Fruit fly (Drosophila melanogaster) whole organism, embryonic: ENCODE data around the gene AP-1sigma.

Experiments
- Ada2b ChIP-seq: fragments of 200-800 bp; sonication (Bioruptor generic); IDR thresholded peaks from 2 replicates; pipeline ENCODE4 v1.3.6; 2022; ENCODE audit warnings: missing biosample characterization, missing genetic modification characterization
- Atf6 ChIP-seq: fragments of 200-800 bp; sonication (Bioruptor generic); IDR thresholded peaks from 2 replicates; pipeline ENCODE4 v1.3.6; 2022; ENCODE audit warnings: missing biosample characterization, missing genetic modification characterization
- B-H1 ChIP-seq: fragments of 200-800 bp; sonication (Bioruptor generic); IDR thresholded peaks from 3 replicates; pipeline ENCODE4 v1.3.6; 2022; ENCODE audit warnings: missing biosample characterization, missing genetic modification characterization
- Blimp-1 ChIP-seq: fragments of 200-800 bp; sonication (Bioruptor generic); optimal IDR thresholded peaks from 3 replicates; lab custom pipeline; 2018; ENCODE audit warnings: missing biosample characterization, missing genetic modification characterization, mild to moderate bottlenecking, moderate library complexity, missing genetic modification reagents
- CG10209 ChIP-seq: fragments of 200-800 bp; sonication (Bioruptor generic); optimal IDR thresholded peaks from 3 replicates; lab custom pipeline; 2017; ENCODE audit warnings: missing biosample characterization, mild to moderate bottlenecking, missing genetic modification characterization, missing genetic modification reagents
- CG1024 ChIP-seq: fragments of 200-800 bp; sonication (Bioruptor generic); IDR thresholded peaks from 2 replicates; pipeline ENCODE4 v1.3.6; 2022; ENCODE audit warnings: missing biosample characterization, missing genetic modification characterization
- CG11093 ChIP-seq: fragments of 200-800 bp; sonication (Bioruptor generic); IDR thresholded peaks from 3 replicates; pipeline ENCODE4 v1.3.6; 2022; ENCODE audit warnings: missing biosample characterization, missing genetic modification characterization
- CG14014 ChIP-seq: fragments of 200-800 bp; sonication (Bioruptor generic); IDR thresholded peaks from 2 replicates; pipeline ENCODE4 v1.3.6; 2022; ENCODE audit warnings: missing biosample characterization, missing genetic modification characterization
- CG17359 ChIP-seq: fragments of 200-800 bp; sonication (Bioruptor generic); optimal IDR thresholded peaks from 3 replicates; lab custom pipeline; 2018; ENCODE audit warnings: missing biosample characterization, mild to moderate bottlenecking, missing genetic modification characterization, moderate library complexity
- CG1832 ChIP-seq: fragments of 200-800 bp; sonication (Bioruptor generic); optimal IDR thresholded peaks from 2 replicates; lab custom pipeline; 2017; ENCODE audit warnings: missing biosample characterization, mild to moderate bottlenecking, missing genetic modification characterization, inconsistent platforms
- CG18619 ChIP-seq: fragments of 200-800 bp; sonication (Bioruptor generic); optimal IDR thresholded peaks from 3 replicates; lab custom pipeline; 2017; ENCODE audit warnings: missing biosample characterization, mild to moderate bottlenecking, missing genetic modification characterization
- CG2889 ChIP-seq: fragments of 200-800 bp; sonication (Bioruptor generic); IDR thresholded peaks from 3 replicates; pipeline ENCODE4 v1.3.6; 2022; ENCODE audit warnings: missing biosample characterization, missing genetic modification characterization
- CG3281 ChIP-seq: fragments of 200-800 bp; sonication (Bioruptor generic); optimal IDR thresholded peaks from 3 replicates; lab custom pipeline; 2017; ENCODE audit warnings: missing biosample characterization, mild to moderate bottlenecking, missing genetic modification characterization
- CG3407 ChIP-seq: fragments of 200-800 bp; sonication (Bioruptor generic); optimal IDR thresholded peaks from 2 replicates; lab custom pipeline; 2018; ENCODE audit warnings: missing biosample characterization, mild to moderate bottlenecking, missing genetic modification characterization
- CG4424 ChIP-seq: fragments of 200-800 bp; sonication (Bioruptor generic); optimal IDR thresholded peaks from 3 replicates; lab custom pipeline; 2016; ENCODE audit warnings: missing biosample characterization, missing genetic modification characterization
- CG5180 ChIP-seq: fragments of 200-800 bp; sonication (Bioruptor generic); optimal IDR thresholded peaks from 3 replicates; lab custom pipeline; 2017; ENCODE audit warnings: missing biosample characterization, missing genetic modification characterization, mild to moderate bottlenecking, moderate library complexity, missing genetic modification reagents
- CG7786 ChIP-seq: fragments of 200-800 bp; sonication (Bioruptor generic); optimal IDR thresholded peaks from 2 replicates; lab custom pipeline; 2016; ENCODE audit warnings: missing biosample characterization, missing genetic modification characterization
- CG8089 ChIP-seq: fragments of 200-800 bp; sonication (Bioruptor generic); optimal IDR thresholded peaks from 3 replicates; lab custom pipeline; 2016; ENCODE audit warnings: missing biosample characterization, missing genetic modification characterization
- CG9797 ChIP-seq: fragments of 200-800 bp; sonication (Bioruptor generic); optimal IDR thresholded peaks from 3 replicates; lab custom pipeline; 2018; ENCODE audit warnings: missing biosample characterization, mild to moderate bottlenecking, missing genetic modification characterization
- Dbx ChIP-seq: fragments of 200-800 bp; sonication (Bioruptor generic); IDR thresholded peaks from 3 replicates; pipeline ENCODE4 v1.3.6; 2022; ENCODE audit warnings: missing biosample characterization, missing genetic modification characterization
- Dip3 ChIP-seq: fragments of 200-800 bp; sonication (Bioruptor generic); optimal IDR thresholded peaks from 3 replicates; lab custom pipeline; 2016; ENCODE audit warnings: missing biosample characterization, missing genetic modification characterization
- Drgx ChIP-seq: fragments of 200-800 bp; sonication (Bioruptor generic); IDR thresholded peaks from 2 replicates; pipeline ENCODE4 v1.3.6; 2022; ENCODE audit warnings: missing biosample characterization, missing genetic modification characterization
- ERR ChIP-seq: fragments of 200-800 bp; sonication (Bioruptor generic); optimal IDR thresholded peaks from 2 replicates; lab custom pipeline; 2016; ENCODE audit warnings: missing biosample characterization, missing genetic modification characterization
- H2.0 ChIP-seq: fragments of 200-800 bp; sonication (Bioruptor generic); IDR thresholded peaks from 2 replicates; pipeline ENCODE4 v1.3.6; 2022; ENCODE audit warnings: missing biosample characterization, missing genetic modification characterization
- PHDP ChIP-seq: fragments of 200-800 bp; sonication (Bioruptor generic); optimal IDR thresholded peaks from 3 replicates; lab custom pipeline; 2018; ENCODE audit warnings: missing biosample characterization, mild to moderate bottlenecking, missing genetic modification characterization, moderate library complexity
- Ptx1 ChIP-seq: fragments of 200-800 bp; sonication (Bioruptor generic); IDR thresholded peaks from 2 replicates; pipeline ENCODE4 v1.3.6; 2022; ENCODE audit warnings: missing biosample characterization, missing genetic modification characterization
- Sin3A ChIP-seq: fragments of >200 bp; optimal IDR thresholded peaks from 2 replicates; lab custom pipeline; 2018
- ara ChIP-seq: fragments of 200-800 bp; sonication (Bioruptor generic); IDR thresholded peaks from 2 replicates; pipeline ENCODE4 v1.3.6; 2022; ENCODE audit warnings: missing biosample characterization, missing genetic modification characterization
- bcd ChIP-seq: fragments of 200-800 bp; sonication (Bioruptor generic); optimal IDR thresholded peaks from 2 replicates; lab custom pipeline; 2017; ENCODE audit warnings: missing biosample characterization, mild to moderate bottlenecking, missing genetic modification characterization
- br ChIP-seq: fragments of >200 bp; optimal IDR thresholded peaks from 2 replicates; lab custom pipeline; 2017
- corto ChIP-seq: fragments of 200-800 bp; sonication (Bioruptor generic); optimal IDR thresholded peaks from 2 replicates; lab custom pipeline; 2016; ENCODE audit warnings: missing biosample characterization, mild to moderate bottlenecking, missing genetic modification characterization, moderate library complexity
- dan ChIP-seq: fragments of 200-800 bp; sonication (Bioruptor generic); IDR thresholded peaks from 2 replicates; pipeline ENCODE4 v1.3.6; 2022; ENCODE audit warnings: missing biosample characterization, missing genetic modification characterization
- gcm ChIP-seq: fragments of 200-800 bp; sonication (Bioruptor generic); optimal IDR thresholded peaks from 2 replicates; lab custom pipeline; 2019; ENCODE audit warnings: missing biosample characterization, mild to moderate bottlenecking, missing genetic modification characterization, moderate library complexity
- gsb-n ChIP-seq: fragments of 200-800 bp; sonication (Bioruptor generic); optimal IDR thresholded peaks from 3 replicates; lab custom pipeline; 2018; ENCODE audit warnings: missing biosample characterization, mild to moderate bottlenecking, missing genetic modification characterization
- hbn ChIP-seq: fragments of 200-800 bp; sonication (Bioruptor generic); IDR thresholded peaks from 2 replicates; pipeline ENCODE4 v1.3.6; 2022; ENCODE audit warnings: missing biosample characterization, missing genetic modification characterization; ENCODE audit not compliant: partially characterized antibody
- kni ChIP-seq: fragments of 200-800 bp; sonication (Bioruptor generic); optimal IDR thresholded peaks from 3 replicates; lab custom pipeline; 2017; ENCODE audit warnings: mild to moderate bottlenecking, missing biosample characterization, missing genetic modification reagents, missing genetic modification characterization
- luna ChIP-seq: fragments of 200-800 bp; sonication (Bioruptor generic); optimal IDR thresholded peaks from 2 replicates; lab custom pipeline; 2016; ENCODE audit warnings: missing biosample characterization, missing genetic modification characterization
- odd ChIP-seq: fragments of 200-800 bp; sonication (Bioruptor generic); optimal IDR thresholded peaks from 2 replicates; lab custom pipeline; 2017; ENCODE audit warnings: missing biosample characterization, mild to moderate bottlenecking, missing genetic modification characterization
- phol ChIP-seq: fragments of 200-800 bp; sonication (Bioruptor generic); optimal IDR thresholded peaks from 3 replicates; lab custom pipeline; 2018; ENCODE audit warnings: missing biosample characterization, mild to moderate bottlenecking, missing genetic modification characterization, moderate library complexity
- ranshi ChIP-seq: fragments of 200-800 bp; sonication (Bioruptor generic); IDR thresholded peaks from 2 replicates; pipeline ENCODE4 v1.3.6; 2022; ENCODE audit warnings: missing biosample characterization, missing genetic modification characterization
- rib ChIP-seq: fragments of 200-800 bp; sonication (Bioruptor generic); IDR thresholded peaks from 2 replicates; pipeline ENCODE4 v1.3.6; 2022; ENCODE audit warnings: missing biosample characterization, missing genetic modification characterization
- row ChIP-seq: fragments of 200-800 bp; sonication (Bioruptor generic); IDR thresholded peaks from 3 replicates; pipeline ENCODE4 v1.3.6; 2022; ENCODE audit warnings: missing biosample characterization, missing genetic modification characterization
- salm ChIP-seq: fragments of 200-800 bp; sonication (Bioruptor generic); optimal IDR thresholded peaks from 2 replicates; lab custom pipeline; 2018; ENCODE audit warnings: missing biosample characterization, mild to moderate bottlenecking, missing genetic modification characterization
- sens-2 ChIP-seq: fragments of 200-800 bp; sonication (Bioruptor generic); IDR thresholded peaks from 2 replicates; pipeline ENCODE4 v1.3.6; 2022; ENCODE audit warnings: missing biosample characterization, missing genetic modification characterization
- sob ChIP-seq: fragments of 200-800 bp; sonication (Bioruptor generic); IDR thresholded peaks from 2 replicates; pipeline ENCODE4 v1.3.6; 2022; ENCODE audit warnings: missing biosample characterization, missing genetic modification characterization
- stc ChIP-seq: fragments of 200-800 bp; sonication (Bioruptor generic); IDR thresholded peaks from 2 replicates; pipeline ENCODE4 v1.3.6; 2022; ENCODE audit warnings: missing biosample characterization, missing genetic modification characterization
- sug ChIP-seq: fragments of 200-800 bp; optimal IDR thresholded peaks from 2 replicates; lab custom pipeline; 2019; ENCODE audit warnings: missing biosample characterization, mild to moderate bottlenecking, missing genetic modification characterization, moderate library complexity
- tap ChIP-seq: fragments of 200-800 bp; optimal IDR thresholded peaks from 3 replicates; lab custom pipeline; 2019; ENCODE audit warnings: missing biosample characterization, mild to moderate bottlenecking, missing genetic modification characterization, moderate library complexity
- toy ChIP-seq: fragments of 200-800 bp; sonication (Bioruptor generic); IDR thresholded peaks from 2 replicates; pipeline ENCODE4 v1.3.6; 2022; ENCODE audit warnings: missing biosample characterization, missing genetic modification characterization
- vnd ChIP-seq: fragments of 200-800 bp; sonication (Bioruptor generic); IDR thresholded peaks from 3 replicates; pipeline ENCODE4 v1.3.6; 2022; ENCODE audit warnings: missing biosample characterization, missing genetic modification characterization; ENCODE audit not compliant: partially characterized antibody
- zen2 ChIP-seq: fragments of 200-800 bp; sonication (Bioruptor generic); IDR thresholded peaks from 3 replicates; pipeline ENCODE4 v1.3.6; 2022; ENCODE audit warnings: missing biosample characterization, missing genetic modification characterization; ENCODE audit not compliant: partially characterized antibody

The AP-1sigma gene

DNA sequence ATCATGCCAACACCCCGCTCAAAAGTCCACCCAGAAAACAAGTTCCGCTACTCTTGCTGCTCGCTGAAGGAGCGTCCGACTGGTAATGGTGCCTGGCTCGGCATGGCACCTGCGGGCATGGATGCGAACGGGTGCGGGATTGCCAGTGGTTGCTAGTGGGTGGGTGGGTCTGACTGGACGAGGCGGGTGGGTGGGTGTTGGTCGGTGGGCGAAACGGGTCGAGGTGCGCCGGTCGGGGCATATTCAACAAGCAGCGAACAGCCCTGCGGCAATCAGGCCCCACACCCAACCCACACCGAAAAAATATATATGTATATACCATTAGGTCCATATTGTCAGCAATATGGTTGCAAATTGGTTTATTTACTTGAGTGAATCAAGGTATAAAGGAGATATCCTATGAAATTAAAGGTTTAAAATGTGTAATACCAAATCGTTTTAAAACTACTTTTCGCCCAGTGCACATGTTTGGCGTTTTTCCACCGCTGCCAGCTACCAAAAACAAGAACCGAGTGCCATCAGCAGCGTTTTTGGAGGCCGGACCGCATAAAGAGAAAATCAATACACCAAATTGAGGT, 52.3 kb downstream of the AP-1sigma start (continued):
- TF ChIP-seq toy (no peak), kni (GFP tag; lab: Kevin White, UChicago) (no peak), gsb-n (peak; percentile 9), Sin3A (lab: Kevin White, UChicago) (no peak), CG10209 (GFP tag; lab: Kevin White, UChicago) (peak; percentile 67), rib (GFP tag; lab: Robert Waterston, UW) (0 out of 2 replicates have a peak, but pooled peaks have one; percentile 63), zen2 (GFP tag; lab: Robert Waterston, UW) (no peak), hbn (GFP tag; lab: Robert Waterston, UW) (no peak), Ptx1 (GFP tag; lab: Robert Waterston, UW) (peak; percentile 73), H2.0 (peak; percentile 52; the same call in 1 of the 2 replicates), salm (tag; lab: Kevin White, UChicago) (no peak), CG7786 (GFP tag; lab: Kevin White, UChicago) (peak; percentile 15), br (lab: Kevin White, UChicago) (no peak), vnd (no peak), CG8089 (GFP tag; lab: Kevin White, UChicago) (no peak), B-H1 (GFP tag; lab: Robert Waterston, UW) (peak; percentile 57), CG5180 (peak; percentile 7), row (GFP tag; lab: Robert Waterston, UW) (peak; percentile 85), CG1024 (GFP tag; lab: Robert Waterston, UW) (no peak), luna (GFP tag; lab: Kevin White, UChicago) (no peak), CG18619 (GFP tag; lab: Kevin White, UChicago) (peak; percentile 64), odd (GFP tag; lab: Kevin White, UChicago) (peak; percentile 50), CG3281 (GFP tag; lab: Kevin White, UChicago) (peak; percentile 53), CG4424 (peak; percentile 33), CG3407 (GFP tag; lab: Kevin White, UChicago) (peak; percentile 35), tap (tag; lab: Kevin White, UChicago) (peak; percentile 62), Blimp-1 (peak; percentile 53), corto (GFP tag; lab: Kevin White, UChicago) (no peak), dan (GFP tag; lab: Robert Waterston, UW) (no peak), bcd (GFP tag; lab: Kevin White, UChicago) (peak; percentile 20), gcm (peak; percentile 38), PHDP (tag; lab: Kevin White, UChicago) (peak; percentile 66), ara (GFP tag; lab: Robert Waterston, UW) (no peak), sens-2 (no peak), CG11093 (GFP tag; lab: Robert Waterston, UW) (0 out of 3 replicates have a peak, but pooled peaks have one; percentile 27), CG17359 (peak; percentile 66), stc (GFP tag; lab: Robert Waterston, UW) (peak; percentile 68), CG9797 (GFP tag; lab: Kevin White, UChicago) (no peak), CG14014 (GFP tag; lab: Robert Waterston, UW) (peak; percentile 78), CG2889 (0 out of 3 replicates have a peak, but pooled peaks have one; percentile 53), Drgx (peak; percentile 74), Ada2b (peak; percentile 78), ERR (GFP tag; lab: Kevin White, UChicago) (no peak), CG1832 (GFP tag; lab: Kevin White, UChicago) (no peak), Dbx (GFP tag; lab: Robert Waterston, UW) (peak; percentile 83), sug (tag; lab: Kevin White, UChicago) (peak; percentile 9), Atf6 (GFP tag; lab: Robert Waterston, UW) (peak; percentile 76), phol (tag; lab: Kevin White, UChicago) (peak; percentile 41), sob (peak; percentile 53; the same call in 1 of the 2 replicates), ranshi (GFP tag; lab: Robert Waterston, UW) (peak; percentile 49), Dip3 (GFP tag; lab: Kevin White, UChicago) (no peak)
